Worm (Caenorhabditis elegans) whole organism, L4 larva: Measurements from ENCODE around the gene ZK6.8.

Experiments used
- D1046.2 ChIP-seq: fragments of 200-800 bp; sonication (Bioruptor generic); IDR thresholded peaks from 2 replicates; pipeline ENCODE4 v1.3.6; 2022; ENCODE audit warnings: missing genetic modification characterization, missing compliant biosample characterization
- F26F4.8 ChIP-seq: fragments of 200-800 bp; sonication (Bioruptor generic); conservative IDR thresholded peaks from 2 replicates; pipeline ENCODE4 v1.3.6; 2022; ENCODE audit warnings: missing genetic modification characterization, missing compliant biosample characterization
- R02D3.7 ChIP-seq: fragments of 150-350 bp; sonication (generic microtip); optimal IDR thresholded peaks from 3 replicates; lab custom pipeline; 2014; ENCODE audit warnings: missing biosample characterization, missing genetic modification characterization
- T20F7.1 ChIP-seq: fragments of 200-800 bp; sonication (Bioruptor generic); optimal IDR thresholded peaks from 2 replicates; lab custom pipeline; 2018; ENCODE audit warnings: mild to moderate bottlenecking, missing genetic modification characterization, missing compliant biosample characterization
- Y105C5A.15 ChIP-seq: fragments of 200-800 bp; sonication (Bioruptor generic); IDR thresholded peaks from 2 replicates; pipeline ENCODE4 v1.3.6; 2022; ENCODE audit warnings: missing genetic modification characterization, missing compliant biosample characterization
- Y48G9A.11 ChIP-seq: fragments of 200-800 bp; sonication (Bioruptor generic); IDR thresholded peaks from 2 replicates; pipeline ENCODE4 v1.3.6; 2022; ENCODE audit warnings: missing genetic modification reagents, missing genetic modification characterization, missing compliant biosample characterization
- aha-1 ChIP-seq: fragments of 150-350 bp; peaks from one replicate; lab custom pipeline; 2014; ENCODE audit warnings: missing biosample characterization, missing genetic modification characterization
- ceh-32 ChIP-seq: sonication (generic microtip); optimal IDR thresholded peaks from 2 replicates; lab custom pipeline; 2016; ENCODE audit warnings: mild to moderate bottlenecking, missing genetic modification characterization, missing compliant biosample characterization; ENCODE audit not compliant: poor library complexity
- ceh-82 ChIP-seq: sonication (generic microtip); optimal IDR thresholded peaks from 2 replicates; lab custom pipeline; 2017; ENCODE audit warnings: missing biosample characterization, missing genetic modification characterization
- daf-16 ChIP-seq, 3 experiments: sonication (generic microtip); optimal IDR thresholded peaks; 2 replicates each; lab custom pipeline; 2016 to 2017; ENCODE audit warnings: missing genetic modification characterization in 3 of 3, missing genetic modification reagents in 3 of 3, mild to moderate bottlenecking in 2 of 3, missing compliant biosample characterization in 2 of 3, missing biosample characterization in 1 of 3, moderate library complexity in 1 of 3
- daf-8 ChIP-seq: fragments of 200-800 bp; sonication (Bioruptor generic); IDR thresholded peaks from 2 replicates; pipeline ENCODE4 v1.3.6; 2022; ENCODE audit warnings: missing genetic modification characterization, missing compliant biosample characterization
- dmd-6 ChIP-seq: fragments of 200-800 bp; sonication (Bioruptor generic); IDR thresholded peaks from 2 replicates; pipeline ENCODE4 v1.3.6; 2022; ENCODE audit warnings: missing genetic modification reagents, missing genetic modification characterization, missing compliant biosample characterization
- duxl-1 ChIP-seq: sonication (generic microtip); optimal IDR thresholded peaks from 2 replicates; lab custom pipeline; 2016; ENCODE audit warnings: mild to moderate bottlenecking, missing genetic modification characterization, moderate library complexity, missing compliant biosample characterization; ENCODE audit not compliant: poor library complexity
- hif-1 ChIP-seq, 2 experiments: sonication (generic microtip); optimal IDR thresholded peaks; 2 replicates each; lab custom pipeline; 2016 to 2017; ENCODE audit warnings: missing compliant biosample characterization in 2 of 2, missing genetic modification characterization in 2 of 2, missing genetic modification reagents in 2 of 2, missing genotype in 2 of 2, mild to moderate bottlenecking in 1 of 2
- hlh-30 ChIP-seq: sonication (generic microtip); optimal IDR thresholded peaks from 2 replicates; lab custom pipeline; 2017; ENCODE audit warnings: antibody characterized with exemption, mild to moderate bottlenecking, missing genetic modification characterization, missing compliant biosample characterization; ENCODE audit not compliant: insufficient read depth
- jun-1 ChIP-seq: fragments of 150-350 bp; optimal IDR thresholded peaks from 2 replicates; lab custom pipeline; 2014; ENCODE audit warnings: missing biosample characterization, missing genetic modification reagents, missing genetic modification characterization
- lin-1 ChIP-seq: fragments of 200-800 bp; sonication (Bioruptor generic); IDR thresholded peaks from 2 replicates; pipeline ENCODE4 v1.3.6; 2022; ENCODE audit warnings: missing genetic modification reagents, missing genetic modification characterization, missing compliant biosample characterization
- lin-15B ChIP-seq: fragments of 150-350 bp; sonication (generic microtip); optimal IDR thresholded peaks from 3 replicates; lab custom pipeline; 2014; ENCODE audit warnings: missing biosample characterization, missing genetic modification characterization
- lsy-2 ChIP-seq, 2 experiments: fragments of 150-350 bp in 1 of 2; sonication (generic microtip) in 1 of 2; optimal IDR thresholded peaks; 2 replicates each; lab custom pipeline; 2014 to 2017; ENCODE audit warnings: missing biosample characterization in 2 of 2, missing genetic modification characterization in 2 of 2
- mep-1 ChIP-seq: fragments of 150-350 bp; sonication (generic microtip); optimal IDR thresholded peaks from 3 replicates; lab custom pipeline; 2014; ENCODE audit warnings: missing biosample characterization, missing genetic modification characterization
- nhr-10 ChIP-seq: fragments of 150-350 bp; optimal IDR thresholded peaks from 2 replicates; lab custom pipeline; 2014; ENCODE audit warnings: missing biosample characterization, missing genetic modification characterization
- nhr-102 ChIP-seq: sonication (generic microtip); optimal IDR thresholded peaks from 2 replicates; lab custom pipeline; 2016; ENCODE audit warnings: mild to moderate bottlenecking, missing genetic modification characterization, moderate library complexity, missing compliant biosample characterization
- nhr-11 ChIP-seq: fragments of 150-350 bp; optimal IDR thresholded peaks from 2 replicates; lab custom pipeline; 2014; ENCODE audit warnings: missing biosample characterization, missing genetic modification characterization
- nhr-111 ChIP-seq: fragments of 200-800 bp; sonication (Bioruptor generic); optimal IDR thresholded peaks from 2 replicates; lab custom pipeline; 2018; ENCODE audit warnings: mild to moderate bottlenecking, missing genetic modification characterization, missing compliant biosample characterization
- nhr-41 ChIP-seq: fragments of 200-800 bp; sonication (Bioruptor generic); IDR thresholded peaks from 2 replicates; pipeline ENCODE4 v1.3.6; 2022; ENCODE audit warnings: missing genetic modification reagents, missing genetic modification characterization, missing compliant biosample characterization
- pqm-1 ChIP-seq: sonication (generic microtip); optimal IDR thresholded peaks from 2 replicates; lab custom pipeline; 2017; ENCODE audit warnings: missing biosample characterization, missing genetic modification characterization
- set-16 ChIP-seq: fragments of 200-800 bp; sonication (Bioruptor generic); IDR thresholded peaks from 2 replicates; pipeline ENCODE4 v1.3.6; 2022; ENCODE audit warnings: missing genetic modification reagents, missing genetic modification characterization, missing compliant biosample characterization
- skn-1 ChIP-seq: fragments of 150-350 bp; optimal IDR thresholded peaks from 2 replicates; lab custom pipeline; 2014; ENCODE audit warnings: missing biosample characterization, missing genetic modification characterization
- snpc-1.2 ChIP-seq: fragments of 200-800 bp; sonication (Bioruptor generic); IDR thresholded peaks from 2 replicates; pipeline ENCODE4 v1.3.6; 2022; ENCODE audit warnings: missing genetic modification reagents, missing genetic modification characterization, missing compliant biosample characterization
- unc-62 ChIP-seq, 3 experiments: fragments of 150-350 bp in 1 of 3; sonication (generic microtip); optimal IDR thresholded peaks in 2 of 3; peaks in 1 of 3; 1 replicate in 1 of 3; 2 replicates in 2 of 3; lab custom pipeline; 2014 to 2017; ENCODE audit warnings: missing biosample characterization in 3 of 3, missing genetic modification characterization in 3 of 3, missing genetic modification reagents in 3 of 3, missing genotype in 1 of 3
- vab-7 ChIP-seq: fragments of 200-800 bp; sonication (Bioruptor generic); IDR thresholded peaks from 2 replicates; pipeline ENCODE4 v1.3.6; 2022; ENCODE audit warnings: missing genetic modification reagents, missing genetic modification characterization, missing compliant biosample characterization
- zfp-2 ChIP-seq: sonication (generic microtip); optimal IDR thresholded peaks from 2 replicates; lab custom pipeline; 2016; ENCODE audit warnings: mild to moderate bottlenecking, missing genetic modification characterization, missing compliant biosample characterization
- zfp-3 ChIP-seq: fragments of 200-800 bp; sonication (Bioruptor generic); conservative IDR thresholded peaks from 2 replicates; pipeline ENCODE4 v1.3.6; 2022; ENCODE audit warnings: missing genetic modification reagents, missing genetic modification characterization, missing compliant biosample characterization
- zip-11 ChIP-seq: fragments of 200-800 bp; sonication (Bioruptor generic); IDR thresholded peaks from 2 replicates; pipeline ENCODE4 v1.3.6; 2022; ENCODE audit warnings: missing genetic modification characterization, missing compliant biosample characterization
- zip-2 ChIP-seq: fragments of 150-350 bp; optimal IDR thresholded peaks from 2 replicates; lab custom pipeline; 2014; ENCODE audit warnings: missing biosample characterization, missing genetic modification characterization
- ztf-11 ChIP-seq: fragments of 150-350 bp; optimal IDR thresholded peaks from 2 replicates; lab custom pipeline; 2014; ENCODE audit warnings: missing biosample characterization, missing genetic modification characterization
- ztf-7 ChIP-seq: fragments of 150-350 bp; optimal IDR thresholded peaks from 2 replicates; lab custom pipeline; 2014; ENCODE audit warnings: missing biosample characterization, missing genetic modification characterization

Gene ZK6.8

DNA sequence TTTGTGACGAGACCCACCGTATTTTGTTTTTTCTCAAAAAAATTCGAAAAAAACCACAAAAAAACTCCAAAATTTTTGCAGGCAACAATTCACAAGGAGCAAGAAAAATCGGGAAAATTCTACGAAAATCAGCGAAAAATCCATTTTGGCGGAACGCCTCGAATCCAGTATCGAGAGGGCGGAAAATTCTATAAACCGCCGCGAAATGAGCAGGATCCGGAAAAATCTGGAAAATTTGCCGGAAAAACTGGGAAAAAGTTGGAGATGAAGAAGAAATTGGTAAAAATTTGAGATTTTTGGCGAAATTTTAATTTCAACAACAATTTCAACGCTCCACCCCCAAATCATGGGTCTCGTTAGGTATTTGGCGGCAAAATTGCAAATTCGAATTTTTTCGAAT, 21.6 kb upstream of the ZK6.8 start:
- TF ChIP-seq nhr-11 (tag; lab: Kevin White, UChicago) (no peak), set-16 (GFP tag; lab: Robert Waterston, UW) (no peak), aha-1 (tag; lab: Kevin White, UChicago) (peak; percentile 71)

DNA sequence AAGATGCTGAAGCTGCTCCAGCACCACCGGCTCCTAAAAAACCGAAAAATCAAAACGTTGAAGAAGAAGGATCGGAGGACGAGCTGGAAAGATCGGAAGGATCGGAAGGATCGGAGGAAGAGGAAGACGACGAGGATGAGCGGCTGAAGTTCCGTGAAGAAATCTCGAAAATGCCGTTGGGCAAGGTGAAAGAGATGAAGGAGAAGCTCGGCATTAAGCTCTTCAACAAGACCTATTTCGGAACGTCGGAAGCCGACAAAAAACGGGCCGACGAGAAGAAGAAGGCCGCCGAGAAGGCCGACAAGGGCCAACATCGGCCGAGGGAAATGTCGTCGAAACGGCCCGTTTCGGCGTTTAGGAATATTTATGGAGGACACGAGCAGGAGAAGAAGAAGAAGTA, 20.4 kb upstream of the ZK6.8 start:
- TF ChIP-seq set-16 (GFP tag; lab: Robert Waterston, UW) (peak; percentile 53; the same call in 1 of the 2 replicates), ztf-7 (tag; lab: Kevin White, UChicago) (no peak)

DNA sequence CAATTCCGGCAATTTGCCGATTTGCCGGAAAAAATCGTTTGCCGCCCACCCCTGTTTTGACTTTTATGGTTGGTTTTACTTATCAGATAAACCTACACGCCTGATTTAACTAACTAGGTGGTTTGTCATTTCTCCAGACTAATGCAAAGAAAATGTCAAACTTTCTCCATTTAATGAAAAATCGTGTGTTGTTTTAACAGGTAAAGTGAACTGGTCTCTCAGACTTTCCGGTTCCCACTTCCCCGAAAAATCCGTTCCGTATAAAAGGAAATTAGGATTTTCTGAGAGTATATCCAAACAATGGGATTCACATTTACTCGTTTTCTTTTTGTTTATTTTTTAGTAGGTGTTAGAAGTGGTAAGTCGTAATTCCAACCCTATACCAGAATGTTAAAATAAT, 17.1 kb upstream of the ZK6.8 start, which contains the start of gene mltn-6:
Gene mltn-6 (plus strand): TSS at position 301 of the 400 bp plus-strand sequence.
- TF ChIP-seq snpc-1.2 (GFP tag; lab: Robert Waterston, UW): no peak
- no peak for TF ChIP-seq nhr-10
- no peak for TF ChIP-seq ztf-11
- TF ChIP-seq aha-1 (tag; lab: Kevin White, UChicago): no peak
- TF ChIP-seq vab-7 (GFP tag; lab: Robert Waterston, UW): no peak
- TF ChIP-seq R02D3.7 (tag; lab: Kevin White, UChicago): no peak
- no peak for TF ChIP-seq duxl-1 (tag; lab: Kevin White, UChicago)
- TF ChIP-seq daf-16 (GFP tag; optimal IDR thresholded peaks at IDR 0.05; lab: Kevin White, UChicago): no peak
- TF ChIP-seq daf-16 (tag; optimal IDR thresholded peaks at IDR 0.05; lab: Kevin White, UChicago): no peak

DNA sequence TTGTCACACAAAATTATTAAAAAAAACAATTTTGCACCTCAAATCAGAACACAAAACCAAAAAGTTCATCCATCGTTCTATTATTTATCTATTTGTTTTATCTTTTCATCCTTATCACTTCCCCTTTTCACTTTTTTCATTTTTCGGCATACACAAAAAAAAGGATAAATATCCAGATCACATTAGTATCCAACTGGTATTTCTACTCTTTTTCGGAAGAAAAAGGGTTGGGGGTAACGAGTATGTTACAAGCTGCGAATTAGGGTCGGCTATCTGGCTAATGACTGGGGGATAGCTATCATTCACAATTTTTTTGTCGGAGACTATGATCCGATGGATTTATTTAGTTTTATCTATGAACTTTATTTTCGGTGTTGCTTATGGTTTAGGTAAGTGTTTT, 11.7 kb upstream of the ZK6.8 start, which contains the start of gene mltn-7:
Gene mltn-7 (plus strand): TSS at position 301 of the 400 bp plus-strand sequence.
- TF ChIP-seq Y48G9A.11 (GFP tag; lab: Robert Waterston, UW) (no peak), pqm-1 (no peak), nhr-41 (GFP tag; lab: Robert Waterston, UW) (no peak), D1046.2 (no peak), zip-11 (GFP tag; lab: Robert Waterston, UW) (no peak), mep-1 (tag; lab: Kevin White, UChicago) (no peak), daf-8 (GFP tag; lab: Robert Waterston, UW) (no peak), lin-15B (tag; lab: Kevin White, UChicago) (no peak), zfp-2 (tag; lab: Kevin White, UChicago) (no peak), F26F4.8 (no peak), hif-1 (tag; optimal IDR thresholded peaks at IDR 0.05; lab: Kevin White, UChicago) (no peak), Y105C5A.15 (GFP tag; lab: Robert Waterston, UW) (no peak), lin-1 (no peak), daf-16 (GFP tag; optimal IDR thresholded peaks at IDR 0.05; lab: Kevin White, UChicago) (no peak), daf-16 (tag; optimal IDR thresholded peaks at IDR 0.05; lab: Kevin White, UChicago) (no peak), ceh-32 (tag; lab: Kevin White, UChicago) (no peak)

DNA sequence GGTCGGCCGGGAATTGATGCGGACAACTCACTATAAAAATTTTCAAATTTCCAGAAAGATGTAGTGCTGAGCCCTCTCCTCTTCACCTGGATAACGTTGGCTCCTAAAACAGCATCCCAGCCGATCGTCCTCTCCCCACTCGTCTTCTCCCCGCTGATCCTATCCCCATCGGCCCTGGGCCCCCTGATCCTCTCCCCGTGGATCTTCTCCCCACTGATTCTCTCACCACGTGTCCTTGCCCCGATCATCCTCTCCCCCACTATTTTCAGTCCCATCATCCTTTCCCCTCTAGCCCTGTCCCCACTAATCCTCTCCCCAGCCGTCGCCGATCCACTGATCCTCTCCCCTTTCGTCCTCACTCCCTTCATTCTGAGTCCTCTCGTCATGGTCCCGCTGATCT, 8.5 kb upstream of the ZK6.8 start:
- TF ChIP-seq aha-1 (tag; lab: Kevin White, UChicago) (no peak), unc-62 (GFP tag; optimal IDR thresholded peaks at IDR 0.05 in 1 of 2; lab: Kevin White, UChicago) (peak in 1 of 2 experiments; percentile 22), unc-62 (tag; optimal IDR thresholded peaks at IDR 0.05; lab: Kevin White, UChicago) (no peak), set-16 (GFP tag; lab: Robert Waterston, UW) (peak; percentile 81), zip-2 (no peak), nhr-10 (no peak), skn-1 (tag; lab: Kevin White, UChicago) (no peak), nhr-111 (GFP tag; lab: Kevin White, UChicago) (no peak), T20F7.1 (no peak)

DNA sequence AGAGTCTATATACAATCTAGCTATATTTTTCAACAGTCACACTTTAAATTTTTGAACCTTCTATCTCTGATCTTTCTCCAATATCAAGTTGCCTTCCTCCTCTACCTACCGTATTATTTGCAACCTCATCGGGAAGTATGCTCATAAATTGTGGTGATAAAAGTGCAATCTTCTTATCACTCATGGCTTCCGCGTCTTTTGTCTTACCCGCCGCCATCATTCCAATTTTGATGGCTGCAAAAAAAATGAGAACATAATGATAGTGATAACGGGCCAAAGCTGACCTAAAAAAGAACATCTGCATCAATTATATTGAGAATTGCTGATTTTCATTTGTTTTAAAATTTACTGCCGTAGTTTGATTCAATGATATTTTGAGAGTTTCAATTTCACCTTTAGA, 4.9 kb upstream of the ZK6.8 start:
- TF ChIP-seq pqm-1: peak; percentile 68
- no peak for TF ChIP-seq lsy-2 (tag; optimal IDR thresholded peaks at IDR 0.05; lab: Kevin White, UChicago)
- TF ChIP-seq ceh-82 (tag; lab: Kevin White, UChicago): no peak
- no peak for TF ChIP-seq zfp-3 (GFP tag; lab: Robert Waterston, UW)
- TF ChIP-seq hlh-30 (tag; lab: Kevin White, UChicago): no peak
- no peak for TF ChIP-seq jun-1
- TF ChIP-seq nhr-102 (tag; lab: Kevin White, UChicago): no peak
- TF ChIP-seq unc-62 (GFP tag; optimal IDR thresholded peaks at IDR 0.05 in 1 of 2; lab: Kevin White, UChicago): no peak
- no peak for TF ChIP-seq unc-62 (tag; optimal IDR thresholded peaks at IDR 0.05; lab: Kevin White, UChicago)
- peak; percentile 19; the same call in 1 of the 2 replicates for TF ChIP-seq dmd-6
